Fruit fly (Drosophila melanogaster) whole organism: ENCODE results near the gene CG34282.

Experiments used
- CG8478 ChIP-seq: fragments of >200 bp; optimal IDR thresholded peaks from 2 replicates; lab custom pipeline; 2018; ENCODE audit warnings: inconsistent platforms
- Dll ChIP-seq: fragments of >200 bp; optimal IDR thresholded peaks from 2 replicates; lab custom pipeline; 2017
- EcR ChIP-seq, 2 experiments: fragments of >200 bp; optimal IDR thresholded peaks; 2 replicates each; lab custom pipeline; 2017; ENCODE audit warnings: missing biosample characterization in 2 of 2, missing genetic modification characterization in 2 of 2, missing genetic modification reagents in 2 of 2
- pan ChIP-seq: fragments of >200 bp; optimal IDR thresholded peaks from 2 replicates; lab custom pipeline; 2017
- psq ChIP-seq: fragments of >200 bp; optimal IDR thresholded peaks from 2 replicates; lab custom pipeline; 2017
- usp ChIP-seq: fragments of >200 bp; optimal IDR thresholded peaks from 2 replicates; lab custom pipeline; 2017; ENCODE audit warnings: missing biosample characterization, missing genetic modification characterization, mixed read lengths

CG34282 gene

dm6 chr3R:18694952-18695351 is at the start of gene CG34282:
CG34282 (plus strand) TSS chr3R:18695252.
- TF ChIP-seq usp (GFP tag; lab: Kevin White, UChicago) (no peak), Dll (lab: Kevin White, UChicago) (no peak), CG8478 (lab: Kevin White, UChicago) (no peak), pan (lab: Kevin White, UChicago) (no peak), psq (no peak), EcR (GFP tag; optimal IDR thresholded peaks at IDR 0.05; lab: Kevin White, UChicago) (no peak)

dm6 chr3R:18658380-18658944 is 36.6 kb upstream of the CG34282 start:
- TF ChIP-seq pan (lab: Kevin White, UChicago) (no peak), Dll (lab: Kevin White, UChicago) (peak; percentile 61)

- TF ChIP-seq psq (no peak), usp (GFP tag; lab: Kevin White, UChicago) (no peak), EcR (GFP tag; optimal IDR thresholded peaks at IDR 0.05; lab: Kevin White, UChicago) (no peak), Dll (lab: Kevin White, UChicago) (no peak), CG8478 (lab: Kevin White, UChicago) (no peak), pan (lab: Kevin White, UChicago) (no peak)
These were observed 36.0 kb upstream of the CG34282 start, which contains the start of the genes CG31224 and CstF64 for dm6 chr3R:18658945-18659642. CG31224 (minus strand) TSS chr3R:18659309. CstF64 (plus strand) TSS chr3R:18659618.

- TF ChIP-seq pan (lab: Kevin White, UChicago) (no peak), psq (no peak), usp (GFP tag; lab: Kevin White, UChicago) (no peak), CG8478 (lab: Kevin White, UChicago) (no peak), Dll (lab: Kevin White, UChicago) (no peak), EcR (GFP tag; optimal IDR thresholded peaks at IDR 0.05; lab: Kevin White, UChicago) (no peak)
These were observed 31.5 kb upstream of the CG34282 start, which contains the start of the genes Cpsf73 and Gos28 for dm6 chr3R:18663525-18663924. Cpsf73 (minus strand) TSS chr3R:18663552. Gos28 (plus strand) TSS chr3R:18663738.

dm6 chr3R:18665061-18665460 is 30.0 kb upstream of the CG34282 start, which contains the start of gene CG31231:
CG31231 (plus strand) TSS chr3R:18665361.
- TF ChIP-seq pan (lab: Kevin White, UChicago) (no peak), Dll (lab: Kevin White, UChicago) (no peak), psq (no peak), EcR (GFP tag; optimal IDR thresholded peaks at IDR 0.05; lab: Kevin White, UChicago) (no peak), usp (GFP tag; lab: Kevin White, UChicago) (no peak), CG8478 (lab: Kevin White, UChicago) (no peak)

DNA sequence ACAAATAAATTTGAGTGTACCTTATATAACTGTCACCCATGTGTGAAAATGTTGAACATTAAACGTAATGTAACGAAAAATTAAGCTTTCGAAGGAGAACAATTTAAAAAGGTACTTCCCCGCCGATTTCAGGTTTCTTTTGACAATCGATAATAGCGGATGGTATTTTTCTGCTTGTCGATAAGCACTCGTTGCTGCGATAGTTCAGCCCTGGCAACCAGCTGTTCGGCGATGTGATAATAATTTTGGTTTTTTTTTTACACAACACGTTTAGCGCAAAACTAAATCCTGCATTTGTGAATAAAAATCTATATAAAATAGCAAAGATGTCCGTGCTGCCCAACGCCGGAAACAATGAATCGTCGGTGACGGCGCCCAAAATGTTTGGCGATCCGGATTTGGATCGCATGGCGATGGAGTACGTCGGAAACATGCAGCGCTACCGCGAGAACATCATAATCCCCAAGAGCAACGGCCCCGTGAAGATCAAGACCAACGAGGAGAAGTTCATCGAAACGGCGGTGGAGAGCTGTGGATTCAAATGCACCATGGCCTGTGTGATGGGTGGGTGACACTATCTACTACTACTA is 27.3 kb upstream of the CG34282 start, which contains the start of gene CG31229:
Gene CG31229, plus strand, starts transcription at position 194 of the 590 bp plus-strand sequence.
- TF ChIP-seq usp (GFP tag; lab: Kevin White, UChicago) (no peak), CG8478 (lab: Kevin White, UChicago) (no peak), pan (lab: Kevin White, UChicago) (no peak), psq (no peak), EcR (GFP tag; optimal IDR thresholded peaks at IDR 0.05; lab: Kevin White, UChicago) (no peak), Dll (lab: Kevin White, UChicago) (no peak)

dm6 chr3R:18669152-18669551 is 25.9 kb upstream of the CG34282 start, which contains the start of gene CG7702:
CG7702 (plus strand) TSS chr3R:18669390.
- TF ChIP-seq usp (GFP tag; lab: Kevin White, UChicago) (no peak), Dll (lab: Kevin White, UChicago) (no peak), pan (lab: Kevin White, UChicago) (no peak), EcR (GFP tag; optimal IDR thresholded peaks at IDR 0.05; lab: Kevin White, UChicago) (no peak), psq (no peak), CG8478 (lab: Kevin White, UChicago) (no peak)

DNA sequence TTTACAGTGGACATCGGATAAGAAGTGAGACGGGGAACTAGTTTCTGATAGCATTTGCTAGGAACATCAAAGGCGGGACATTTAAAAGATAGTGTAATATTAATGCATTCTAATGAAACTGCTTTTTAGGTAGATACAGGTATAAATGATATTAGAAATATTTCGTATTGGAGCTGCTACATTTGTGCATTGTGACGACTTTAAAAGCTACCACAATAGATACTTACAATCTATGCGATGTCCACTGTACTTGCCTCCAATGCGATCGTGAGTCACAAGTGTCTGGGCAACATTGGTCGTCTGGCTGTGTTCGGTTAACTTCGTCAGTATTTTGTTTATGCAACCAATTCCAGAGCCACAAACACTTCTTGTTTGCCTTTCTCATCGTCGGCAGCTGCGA is 25.2 kb upstream of the CG34282 start:
- TF ChIP-seq Dll (lab: Kevin White, UChicago) = no peak
- TF ChIP-seq CG8478 (lab: Kevin White, UChicago) = no peak
- no peak for TF ChIP-seq psq
- no peak for TF ChIP-seq EcR (GFP tag; optimal IDR thresholded peaks at IDR 0.05; lab: Kevin White, UChicago)
- TF ChIP-seq usp (GFP tag; lab: Kevin White, UChicago) = no peak
- no peak for TF ChIP-seq pan (lab: Kevin White, UChicago)

DNA sequence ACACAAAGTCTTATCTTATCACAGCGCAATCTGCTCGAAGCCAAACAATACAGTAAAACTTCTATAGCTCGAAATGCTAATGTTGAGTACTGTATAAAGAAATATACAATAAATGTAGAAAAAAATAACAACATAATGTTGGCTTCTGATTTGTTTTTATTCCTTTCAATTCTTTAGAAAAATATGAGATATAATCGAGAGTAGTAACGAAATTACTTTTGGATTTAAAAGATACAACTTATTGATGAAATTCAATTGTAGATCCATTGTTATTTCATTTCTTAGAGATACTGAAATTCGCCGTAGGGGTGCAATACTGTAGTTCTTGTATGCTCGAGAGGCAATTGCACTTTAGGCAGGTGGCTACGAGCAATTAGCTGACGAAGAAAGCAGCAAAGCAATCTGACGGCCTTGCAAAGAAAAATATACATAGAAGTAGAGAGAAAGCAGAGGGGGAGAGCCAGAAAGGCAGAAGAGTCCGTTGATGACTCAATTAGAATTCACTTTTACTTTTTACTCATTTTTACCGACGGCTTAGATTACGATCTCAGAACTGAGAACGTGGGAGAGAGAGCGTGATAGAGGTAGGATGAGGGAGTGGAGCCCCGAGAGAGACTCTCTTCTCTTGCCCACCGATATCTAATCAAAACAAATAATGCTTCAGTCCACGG is 24.5 kb upstream of the CG34282 start:
- TF ChIP-seq pan (lab: Kevin White, UChicago) = no peak
- no peak for TF ChIP-seq EcR (GFP tag; optimal IDR thresholded peaks at IDR 0.05; lab: Kevin White, UChicago)
- TF ChIP-seq psq = no peak
- TF ChIP-seq Dll (lab: Kevin White, UChicago) = no peak
- no peak for TF ChIP-seq usp (GFP tag; lab: Kevin White, UChicago)
- no peak for TF ChIP-seq CG8478 (lab: Kevin White, UChicago)

DNA sequence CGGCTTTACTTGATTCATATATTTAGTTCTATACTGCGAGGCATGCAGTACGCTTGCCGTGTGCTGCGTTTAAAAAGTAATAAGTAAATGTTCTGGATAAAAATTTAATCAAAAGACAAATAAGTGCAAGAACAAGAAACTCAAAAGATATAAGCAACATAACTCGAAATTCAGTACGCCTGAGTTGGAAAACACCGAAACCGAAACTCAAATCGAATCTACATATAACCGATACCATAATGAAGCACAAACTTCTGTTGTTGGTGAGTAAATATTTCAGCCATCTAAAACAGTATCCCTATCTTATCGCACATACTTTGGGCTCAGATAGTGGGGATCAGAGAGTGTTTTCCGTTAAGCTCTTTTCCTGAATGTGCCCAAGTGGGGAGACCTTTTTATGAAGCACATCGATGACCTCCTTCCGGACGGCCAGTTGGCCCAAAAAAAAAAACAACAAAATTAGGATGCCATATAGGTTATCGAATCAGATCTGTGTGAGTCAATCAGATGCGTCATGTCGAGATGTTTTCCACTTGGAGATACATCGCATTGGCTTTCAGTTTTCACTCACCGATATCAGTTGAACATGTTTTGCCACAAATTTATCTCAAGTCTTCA is 23.8 kb upstream of the CG34282 start, which contains the start of gene CG31230:
Gene CG31230, plus strand, starts transcription at position 568 of the 618 bp plus-strand sequence.
- TF ChIP-seq CG8478 (lab: Kevin White, UChicago) (no peak), pan (lab: Kevin White, UChicago) (no peak), Dll (lab: Kevin White, UChicago) (no peak), psq (no peak), EcR (GFP tag; optimal IDR thresholded peaks at IDR 0.05; lab: Kevin White, UChicago) (no peak), usp (GFP tag; lab: Kevin White, UChicago) (no peak)
